Worm (Caenorhabditis elegans): ENCODE results near the gene ccf-1.

ce11 chrIII:11917525-11917924 is 2.5 kb downstream of the ccf-1 start:
- TF ChIP-seq elt-3 (tag; optimal IDR thresholded peaks at IDR 0.05) (no peak), efl-1 (optimal IDR thresholded peaks at IDR 0.05) (no peak), efl-1 (GFP tag; optimal IDR thresholded peaks at IDR 0.05 in 1 of 2) (no peak), ztf-11 (tag; optimal IDR thresholded peaks at IDR 0.05) (no peak), tbx-2 (tag; optimal IDR thresholded peaks at IDR 0.05) (no peak), lin-13 (GFP tag; optimal IDR thresholded peaks at IDR 0.05) (no peak), nhr-11 (tag; optimal IDR thresholded peaks at IDR 0.05) (no peak), lsy-2 (tag; optimal IDR thresholded peaks at IDR 0.05) (no peak), pag-3 (tag; optimal IDR thresholded peaks at IDR 0.05; ENCODE audit: borderline replicate concordance, insufficient read depth) (no peak), dpl-1 (GFP tag; optimal IDR thresholded peaks at IDR 0.05) (no peak), alr-1 (tag; optimal IDR thresholded peaks at IDR 0.05; ENCODE audit: borderline replicate concordance) (no peak), lin-39 (tag; optimal IDR thresholded peaks at IDR 0.05) (no peak), nhr-12 (tag; optimal IDR thresholded peaks at IDR 0.05) (no peak)

Data from whole organism, L1 larva.